Fruit fly (Drosophila melanogaster) whole organism, pupa: Measurements from ENCODE around the gene CG44477.

Experiments used
- CG10348 ChIP-seq: fragments of 200-800 bp; sonication (Bioruptor generic); IDR thresholded peaks from 2 replicates; pipeline ENCODE4 v1.3.6; 2022; ENCODE audit warnings: missing biosample characterization, missing genetic modification characterization
- CG12605 ChIP-seq: fragments of 200-800 bp; sonication (Bioruptor generic); IDR thresholded peaks from 2 replicates; pipeline ENCODE4 v1.3.6; 2022; ENCODE audit warnings: missing biosample characterization, missing genetic modification characterization
- CG13204 ChIP-seq: fragments of 200-800 bp; sonication (Bioruptor generic); optimal IDR thresholded peaks from 2 replicates; lab custom pipeline; 2018; ENCODE audit warnings: missing biosample characterization, mild to moderate bottlenecking, missing genetic modification characterization, moderate library complexity
- CG14655 ChIP-seq: fragments of 200-800 bp; sonication (Bioruptor generic); optimal IDR thresholded peaks from 3 replicates; lab custom pipeline; 2017; ENCODE audit warnings: mild to moderate bottlenecking, missing biosample characterization, missing genetic modification reagents, missing genetic modification characterization
- CG32121 ChIP-seq: fragments of 200-800 bp; sonication (Bioruptor generic); IDR thresholded peaks from 2 replicates; pipeline ENCODE4 v1.3.6; 2022; ENCODE audit warnings: missing biosample characterization, missing genetic modification characterization
- CG4496 ChIP-seq: fragments of 200-800 bp; sonication (Bioruptor generic); IDR thresholded peaks from 3 replicates; pipeline ENCODE4 v1.3.6; 2022; ENCODE audit warnings: missing biosample characterization, missing genetic modification characterization
- CG8301 ChIP-seq: fragments of 200-800 bp; sonication (Bioruptor generic); optimal IDR thresholded peaks from 2 replicates; lab custom pipeline; 2018; ENCODE audit warnings: missing biosample characterization, mild to moderate bottlenecking, missing genetic modification characterization
- CG9948 ChIP-seq: fragments of 200-800 bp; sonication (Bioruptor generic); optimal IDR thresholded peaks from 2 replicates; lab custom pipeline; 2018; ENCODE audit warnings: missing biosample characterization, mild to moderate bottlenecking, missing genetic modification characterization, moderate library complexity
- D1 ChIP-seq: fragments of 200-800 bp; sonication (Bioruptor generic); optimal IDR thresholded peaks from 2 replicates; lab custom pipeline; 2018; ENCODE audit warnings: missing biosample characterization, mild to moderate bottlenecking, missing genetic modification characterization, moderate library complexity
- EcR ChIP-seq: fragments of 200-800 bp; sonication (Bioruptor generic); optimal IDR thresholded peaks from 3 replicates; lab custom pipeline; 2019; ENCODE audit warnings: missing biosample characterization, missing genetic modification characterization, mild to moderate bottlenecking, moderate library complexity, missing genetic modification reagents
- Ets98B ChIP-seq: fragments of 200-800 bp; sonication (Bioruptor generic); IDR thresholded peaks from 2 replicates; pipeline ENCODE4 v1.3.6; 2022; ENCODE audit warnings: missing biosample characterization, missing genetic modification characterization
- Pif1A ChIP-seq: fragments of 200-800 bp; sonication (Bioruptor generic); optimal IDR thresholded peaks from 3 replicates; lab custom pipeline; 2016; ENCODE audit warnings: missing biosample characterization, missing genetic modification characterization
- Pif1B ChIP-seq: fragments of 200-800 bp; sonication (Bioruptor generic); optimal IDR thresholded peaks from 3 replicates; lab custom pipeline; 2016; ENCODE audit warnings: missing biosample characterization, missing genetic modification characterization
- Snoo ChIP-seq: fragments of 200-800 bp; sonication (Bioruptor generic); optimal IDR thresholded peaks from 3 replicates; lab custom pipeline; 2017; ENCODE audit warnings: missing biosample characterization, mild to moderate bottlenecking, missing genetic modification characterization, inconsistent platforms
- fd96Ca ChIP-seq: fragments of 200-800 bp; sonication (Bioruptor generic); IDR thresholded peaks from 3 replicates; pipeline ENCODE4 v1.3.6; 2022; ENCODE audit warnings: missing biosample characterization, missing genetic modification characterization

Gene CG44477

dm6 chr2L:11694504-11694903 is 31.4 kb downstream of the CG44477 start, which contains the start of gene CG4988:
Gene CG4988, plus strand, starts transcription at chr2L:11694804.
- TF ChIP-seq Pif1A (GFP tag; lab: Kevin White, UChicago), result no peak
- TF ChIP-seq CG32121, result no peak
- no peak for TF ChIP-seq EcR
- no peak for TF ChIP-seq CG12605 (GFP tag; lab: Robert Waterston, UW)
- no peak for TF ChIP-seq CG4496
- no peak for TF ChIP-seq Pif1B
- no peak for TF ChIP-seq Ets98B (GFP tag; lab: Robert Waterston, UW)
- TF ChIP-seq CG9948 (tag; lab: Kevin White, UChicago), result no peak
- no peak for TF ChIP-seq CG10348 (GFP tag; lab: Robert Waterston, UW)
- TF ChIP-seq D1, result no peak
- no peak for TF ChIP-seq CG14655
- no peak for TF ChIP-seq Snoo (tag; lab: Kevin White, UChicago)
- TF ChIP-seq CG8301 (tag; lab: Kevin White, UChicago), result no peak
- TF ChIP-seq CG13204 (GFP tag; lab: Kevin White, UChicago), result no peak
- no peak for TF ChIP-seq fd96Ca (GFP tag; lab: Robert Waterston, UW)

- TF ChIP-seq D1 (no peak), Pif1A (GFP tag; lab: Kevin White, UChicago) (no peak), CG8301 (tag; lab: Kevin White, UChicago) (no peak)
Measured at dm6 chr2L:11701819-11702218, 38.8 kb downstream of the CG44477 start.
